Fruit fly (Drosophila melanogaster): Measurements from ENCODE around the gene CG9663.

DNA sequence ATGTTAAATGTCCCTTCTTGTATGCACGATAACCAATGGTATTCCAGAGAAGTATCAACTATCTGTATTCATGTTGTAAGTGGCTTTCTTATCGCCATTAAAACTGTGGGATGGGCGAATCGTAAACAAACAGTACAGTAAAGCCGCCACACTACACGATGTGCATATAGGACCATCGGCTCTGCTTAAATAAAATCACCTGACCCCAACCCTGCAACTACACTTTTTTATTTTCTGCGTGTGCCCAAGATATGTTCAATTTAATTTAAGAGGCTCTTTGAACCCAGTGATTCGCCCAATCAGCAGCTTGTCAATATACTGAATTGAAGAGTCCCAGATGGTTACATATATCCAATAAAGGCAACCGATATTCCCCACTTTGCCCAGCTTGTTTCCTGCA, 3.1 kb downstream of the CG9663 start:
- TF ChIP-seq h (optimal IDR thresholded peaks at IDR 0.05) (no peak), ttk (optimal IDR thresholded peaks at IDR 0.05) (no peak), insv (optimal IDR thresholded peaks at IDR 0.05) (no peak)
